Worm (Caenorhabditis elegans) whole organism, dauer: ENCODE data around the gene srh-73.
"Not testable (repeated sequence)": the region's sequence is repeated elsewhere in the genome, so short reads cannot be mapped to it uniquely, and the experiment has no call there.

Source experiments
- unc-62 ChIP-seq: sonication (generic microtip); optimal IDR thresholded peaks from 2 replicates; lab custom pipeline; 2017; ENCODE audit warnings: missing biosample characterization, missing genetic modification reagents, missing genetic modification characterization

srh-73 gene

ce11 chrII:12502784-12503183 lies 9.2 kb upstream of the srh-73 start, which contains the start of gene ador-1:
Gene ador-1 (minus strand): TSS chrII:12502884.
- no peak for TF ChIP-seq unc-62 (GFP tag; lab: Kevin White, UChicago)

DNA sequence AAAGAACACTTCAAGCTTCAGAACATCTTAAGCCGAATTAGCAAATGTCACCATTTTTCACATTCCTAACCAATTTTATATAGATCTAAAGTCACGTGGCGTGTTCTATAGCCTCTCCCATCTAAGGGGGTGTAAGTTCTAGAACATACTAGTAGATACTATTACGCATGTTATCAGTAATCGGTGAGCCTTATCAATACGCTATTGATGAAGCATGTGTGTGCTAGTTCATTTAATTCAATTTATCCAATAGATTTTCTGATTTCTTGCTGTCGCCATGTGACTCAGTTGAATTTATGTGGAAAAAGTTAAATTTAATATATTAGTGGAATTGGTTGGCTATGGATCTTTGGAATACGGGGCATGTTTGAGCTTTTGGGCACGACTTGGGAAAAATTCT lies 5.5 kb upstream of the srh-73 start:
- no peak for TF ChIP-seq unc-62 (GFP tag; lab: Kevin White, UChicago)

DNA sequence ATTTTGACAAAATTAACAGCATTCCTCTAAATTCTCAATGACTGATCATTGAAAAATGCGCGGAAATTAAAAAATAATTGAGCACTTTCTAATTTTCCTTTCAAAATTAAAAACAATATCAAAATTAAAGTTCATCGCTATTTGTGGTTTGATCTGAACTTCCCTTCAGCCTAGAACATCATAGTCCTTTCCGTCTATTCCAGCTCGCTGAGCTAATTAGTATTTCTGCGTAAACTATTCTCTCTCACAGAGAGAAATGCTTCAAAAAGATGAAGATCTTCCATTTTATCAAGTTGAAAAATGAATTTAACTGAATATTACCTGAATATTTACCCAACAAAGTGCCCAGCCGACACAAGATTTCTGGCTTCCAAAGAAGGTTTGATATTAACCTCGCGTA lies 4.9 kb upstream of the srh-73 start, which contains the start of gene srh-68:
srh-68 (plus strand) TSS at position 301 of the 400 bp plus-strand sequence.
- no peak for TF ChIP-seq unc-62 (GFP tag; lab: Kevin White, UChicago)

DNA sequence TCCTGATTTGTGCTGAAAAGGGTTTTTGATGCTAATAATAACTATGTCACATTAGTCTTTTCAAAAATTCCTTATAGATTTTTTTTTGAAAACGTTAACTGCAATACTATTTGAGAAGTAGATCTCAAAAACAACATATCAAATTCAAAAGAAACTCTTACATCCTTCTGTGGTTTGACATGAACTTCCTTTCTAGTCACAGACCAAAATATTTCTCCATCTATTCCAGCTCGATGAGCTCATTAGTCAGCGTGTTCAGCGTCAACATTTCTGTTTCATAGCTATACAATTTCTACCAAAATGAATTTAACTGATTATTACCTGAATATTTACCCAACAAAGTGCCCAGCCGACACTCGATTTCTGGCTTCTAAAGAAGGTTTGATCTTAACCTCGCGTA lies 3.3 kb upstream of the srh-73 start, which contains the start of gene srh-67:
srh-67 (plus strand) TSS at position 301 of the 400 bp plus-strand sequence.
- no peak for TF ChIP-seq unc-62 (GFP tag; lab: Kevin White, UChicago)

- TF ChIP-seq unc-62 (GFP tag; lab: Kevin White, UChicago), result no peak
Observed at ce11 chrII:12514620-12515019, 2.7 kb downstream of the srh-73 start, which contains the start of gene srh-69. Gene srh-69 (minus strand): TSS chrII:12514720.

DNA sequence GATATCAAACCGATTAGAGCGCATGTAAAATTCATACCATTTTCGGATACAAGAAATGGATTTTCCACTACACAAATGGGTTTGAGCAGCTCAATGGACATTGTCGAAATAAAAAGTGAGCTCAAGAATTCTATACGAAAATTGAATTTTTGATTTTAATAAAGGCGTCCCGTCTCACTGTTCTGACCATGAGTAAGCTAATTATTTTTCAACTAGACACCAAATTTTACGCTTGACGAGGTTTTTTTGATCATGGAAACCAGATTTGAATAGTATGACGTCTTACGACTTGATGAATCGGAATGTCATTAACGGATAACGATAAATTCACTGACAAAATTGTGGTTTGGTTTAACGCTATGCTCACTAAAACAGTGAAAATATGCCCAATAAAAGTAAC lies 4.3 kb downstream of the srh-73 start, which contains the start of gene srh-61:
srh-61 (minus strand) TSS at position 101 of the 400 bp plus-strand sequence.
- TF ChIP-seq unc-62 (GFP tag; lab: Kevin White, UChicago), result no peak

- no peak for TF ChIP-seq unc-62 (GFP tag; lab: Kevin White, UChicago)
Observed at ce11 chrII:12518008-12518407, 6.0 kb downstream of the srh-73 start.

DNA sequence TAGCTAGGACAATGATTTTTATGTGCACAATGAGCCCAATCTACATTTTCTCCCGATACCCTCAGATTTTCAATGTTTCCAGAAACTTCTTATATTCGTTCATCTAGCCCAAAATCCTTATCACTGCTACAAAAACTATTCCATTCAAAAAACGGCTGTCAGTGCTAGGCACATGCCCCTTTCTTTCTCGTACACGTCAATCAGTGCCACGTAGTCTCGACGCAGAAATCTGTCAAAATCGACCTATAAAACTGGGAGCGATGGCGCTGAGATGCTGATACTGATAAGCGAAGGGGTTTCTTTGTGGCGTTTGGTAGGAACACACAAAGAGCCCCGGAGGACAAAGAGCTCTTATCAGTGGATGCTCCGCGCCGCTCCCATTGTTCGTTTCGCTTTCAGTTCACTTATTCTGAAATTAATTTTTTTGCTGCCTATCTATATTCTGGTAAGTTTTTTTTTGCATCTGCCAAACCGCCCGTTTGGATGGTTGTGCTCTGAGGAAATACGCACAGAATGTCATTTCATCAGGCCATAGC lies 6.9 kb downstream of the srh-73 start, which contains the start of gene srh-70:
srh-70 (minus strand) TSS at position 51 of the 536 bp plus-strand sequence.
- TF ChIP-seq unc-62 (GFP tag; lab: Kevin White, UChicago), result no peak

DNA sequence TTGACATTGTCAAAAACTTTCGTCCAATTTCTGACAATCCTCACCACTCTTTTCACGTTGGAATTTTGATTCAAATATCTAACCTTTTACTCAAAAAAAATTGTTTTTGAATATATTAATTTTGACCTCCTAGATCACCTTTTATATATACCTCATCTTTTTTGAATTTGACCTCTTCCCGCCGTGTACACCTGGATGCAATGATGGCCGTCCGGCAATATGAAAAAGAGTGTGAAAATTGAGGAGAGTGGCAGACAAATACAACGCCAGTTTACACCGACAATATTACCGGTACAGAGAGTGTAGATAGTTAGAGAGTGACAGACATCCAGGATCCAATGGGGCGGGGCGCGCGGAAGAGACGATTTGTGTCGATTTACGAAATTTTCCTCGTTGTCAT lies 7.7 kb downstream of the srh-73 start, which contains the start of gene ceh-99:
ceh-99 (plus strand) TSS at position 366 of the 400 bp plus-strand sequence.
- no peak for TF ChIP-seq unc-62 (GFP tag; lab: Kevin White, UChicago)

ce11 chrII:12525526-12525925 lies 13.6 kb downstream of the srh-73 start, which contains the start of gene srx-118:
Gene srx-118 (plus strand): TSS chrII:12525826.
- no peak for TF ChIP-seq unc-62 (GFP tag; lab: Kevin White, UChicago)

ce11 chrII:12527947-12528346 lies 16.0 kb downstream of the srh-73 start, which contains the start of gene srx-119:
Gene srx-119 (plus strand): TSS chrII:12528247.
- no peak for TF ChIP-seq unc-62 (GFP tag; lab: Kevin White, UChicago)

DNA sequence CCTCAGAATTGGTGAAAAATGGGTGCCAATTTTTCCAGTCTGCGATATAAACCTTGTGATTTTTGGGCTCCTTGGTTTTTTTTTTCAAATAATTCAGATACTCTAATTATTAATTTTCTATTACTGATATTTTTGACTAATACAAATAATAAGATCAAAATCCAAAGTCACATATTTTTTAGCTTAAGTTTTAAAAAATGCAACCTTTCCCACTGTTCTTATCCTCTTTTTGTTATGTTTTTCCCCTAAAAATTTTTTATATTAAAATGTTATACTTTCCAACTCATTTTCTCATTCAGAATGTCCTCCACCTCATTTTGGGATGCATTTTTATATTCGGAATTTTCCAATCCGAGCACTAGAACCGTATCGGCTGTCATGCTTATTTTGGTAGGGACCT lies 19.0 kb downstream of the srh-73 start, which contains the start of gene srx-120:
srx-120 (plus strand) TSS at position 301 of the 400 bp plus-strand sequence.
- no peak for TF ChIP-seq unc-62 (GFP tag; lab: Kevin White, UChicago)

DNA sequence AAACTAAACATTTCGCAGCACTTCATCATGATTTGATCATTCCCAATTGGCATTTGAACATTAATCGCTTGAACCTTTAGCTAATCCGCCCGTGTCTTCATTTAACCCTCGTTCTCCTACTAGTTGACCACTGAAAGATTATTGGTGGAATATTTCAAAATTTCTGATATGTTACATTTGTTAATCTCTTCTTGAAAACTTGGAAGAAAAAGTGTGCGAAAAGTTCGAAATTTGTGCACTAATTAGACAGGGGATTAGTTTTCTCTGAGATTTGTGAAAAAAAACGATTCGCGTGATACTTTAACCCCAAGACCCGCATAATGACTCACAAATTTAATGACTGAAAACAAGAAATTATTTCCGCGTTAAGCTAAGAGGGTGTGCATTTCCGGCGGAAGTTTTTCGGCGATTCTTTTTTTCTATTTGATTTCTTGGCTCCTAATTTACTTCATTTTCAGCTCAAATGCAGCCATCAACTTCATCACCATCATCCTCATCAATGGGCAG lies 23.4 kb downstream of the srh-73 start, which contains the start of gene nimk-1:
nimk-1 (plus strand) TSS at position 457 of the 507 bp plus-strand sequence.
- no peak for TF ChIP-seq unc-62 (GFP tag; lab: Kevin White, UChicago)

DNA sequence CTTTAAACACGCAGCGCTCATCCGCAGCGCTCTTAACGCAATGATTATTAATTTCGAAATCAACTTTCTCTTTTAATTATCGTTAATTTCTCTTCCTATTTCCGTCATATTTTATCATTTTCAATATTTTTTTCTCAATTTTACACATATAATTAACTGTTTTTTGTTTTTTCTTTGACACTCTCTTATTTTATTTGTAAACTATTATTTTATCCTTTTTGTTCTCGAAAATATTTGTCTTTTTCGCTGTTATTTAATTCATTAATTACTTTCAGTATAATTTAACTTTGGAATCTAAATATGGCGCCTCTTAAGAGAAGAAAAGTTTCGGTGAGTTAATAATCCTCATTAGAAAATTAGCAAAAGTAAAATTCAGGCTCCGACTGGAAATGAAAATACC lies 24.2 kb downstream of the srh-73 start, which contains the start of gene F49C5.3:
F49C5.3 (plus strand) TSS at position 301 of the 400 bp plus-strand sequence.
- not testable (repeated sequence) for TF ChIP-seq unc-62 (GFP tag; lab: Kevin White, UChicago)

- TF ChIP-seq unc-62 (GFP tag; lab: Kevin White, UChicago), result no peak
Observed at ce11 chrII:12539395-12539794, 27.4 kb downstream of the srh-73 start.

DNA sequence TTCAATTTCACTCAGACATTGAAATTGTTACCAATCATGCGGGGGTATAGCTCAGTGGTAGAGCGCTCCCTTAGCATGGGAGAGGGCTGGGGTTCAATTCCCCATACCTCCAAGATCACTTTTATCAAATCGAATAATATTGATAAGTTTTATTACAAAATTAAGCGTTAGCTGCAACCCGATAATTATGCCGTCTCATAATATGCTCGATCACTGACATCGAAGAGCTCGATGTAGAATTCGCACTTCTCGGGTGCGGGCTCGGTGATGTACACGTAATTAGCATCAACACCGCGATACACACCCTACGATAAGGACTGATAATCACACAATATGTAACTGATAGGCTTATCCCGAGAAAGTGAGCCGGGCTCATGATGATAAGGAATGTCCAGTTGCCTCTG lies 30.6 kb downstream of the srh-73 start:
- TF ChIP-seq unc-62 (GFP tag; lab: Kevin White, UChicago), result no peak
